Worm (Caenorhabditis elegans) whole organism, late embryonic: ENCODE results near the gene dsb-1.

Experiments
- ama-1 ChIP-seq: fragments of 150-350 bp; optimal IDR thresholded peaks from 2 replicates; lab custom pipeline; 2014
- rnt-1 ChIP-seq: sonication (generic microtip); optimal IDR thresholded peaks from 2 replicates; lab custom pipeline; 2016; ENCODE audit warnings: missing genetic modification characterization, missing compliant biosample characterization
- tbx-2 ChIP-seq: sonication (generic microtip); optimal IDR thresholded peaks from 2 replicates; lab custom pipeline; 2016; ENCODE audit warnings: missing genetic modification characterization, missing compliant biosample characterization
- unc-86 ChIP-seq: sonication (generic microtip); optimal IDR thresholded peaks from 2 replicates; lab custom pipeline; 2016; ENCODE audit warnings: missing genetic modification characterization, missing compliant biosample characterization

ce11 chrIV:12376021-12376420 is 32.7 kb upstream of the dsb-1 start, which contains the start of gene atz-1:
- TF ChIP-seq unc-86 (tag; lab: Kevin White, UChicago): no peak
- no peak for TF ChIP-seq rnt-1
- TF ChIP-seq ama-1 (lab: Kevin White, UChicago): no peak
- no peak for TF ChIP-seq tbx-2 (tag; lab: Kevin White, UChicago)
